Worm (Caenorhabditis elegans) whole organism, midembryonic: ENCODE measurements around the gene clec-179.

ENCODE experiments used
- T22C8.4 ChIP-seq: fragments of 200-800 bp; sonication (Bioruptor generic); IDR thresholded peaks from 2 replicates; pipeline ENCODE4 v1.3.6; 2022; ENCODE audit warnings: missing genetic modification characterization, missing compliant biosample characterization
- cog-1 ChIP-seq: sonication (generic microtip); optimal IDR thresholded peaks from 2 replicates; lab custom pipeline; 2016; ENCODE audit warnings: missing genetic modification characterization, missing compliant biosample characterization
- flt-1 ChIP-seq: fragments of 200-800 bp; sonication (Bioruptor generic); IDR thresholded peaks from 2 replicates; pipeline ENCODE4 v1.3.6; 2022; ENCODE audit warnings: missing genetic modification characterization, missing compliant biosample characterization
- klf-2 ChIP-seq: fragments of 200-800 bp; sonication (Bioruptor generic); conservative IDR thresholded peaks from 2 replicates; pipeline ENCODE4 v1.3.6; 2022; ENCODE audit warnings: missing genetic modification reagents, missing genetic modification characterization, missing compliant biosample characterization
- med-1 ChIP-seq: sonication (generic microtip); optimal IDR thresholded peaks from 2 replicates; lab custom pipeline; 2017; ENCODE audit warnings: missing genetic modification characterization, mild to moderate bottlenecking, missing compliant biosample characterization, antibody characterized with exemption, missing genetic modification reagents; ENCODE audit not compliant: insufficient read depth
- ztf-23 ChIP-seq: fragments of 200-800 bp; sonication (Bioruptor generic); IDR thresholded peaks from 2 replicates; pipeline ENCODE4 v1.3.6; 2022; ENCODE audit warnings: missing genetic modification reagents, missing genetic modification characterization, missing compliant biosample characterization
- ztf-29 ChIP-seq: fragments of 200-800 bp; sonication (Bioruptor generic); IDR thresholded peaks from 2 replicates; pipeline ENCODE4 v1.3.6; 2022; ENCODE audit warnings: missing genetic modification reagents, missing genetic modification characterization, missing compliant biosample characterization

DNA sequence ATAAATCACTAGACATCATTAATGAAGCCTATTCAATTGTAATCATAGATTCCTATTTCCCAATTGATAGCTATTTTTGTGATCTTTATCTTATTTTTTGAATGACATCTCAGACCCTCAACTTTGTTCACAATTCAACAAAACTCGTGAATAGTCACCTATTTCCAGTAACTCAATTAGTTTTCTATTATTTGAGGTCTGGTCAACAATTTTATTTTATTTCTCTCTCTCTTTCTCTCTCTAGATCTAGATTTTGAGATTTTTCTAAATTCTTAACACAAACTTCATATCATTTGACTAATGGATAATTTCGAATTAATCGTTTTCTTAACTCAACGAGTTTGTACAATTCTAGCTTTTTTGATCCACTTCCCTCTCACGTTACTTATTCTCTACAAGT, 11.0 kb downstream of the clec-179 start, which contains the start of gene str-1:
- TF ChIP-seq ztf-23 (GFP tag; lab: Robert Waterston, UW) = no peak
- no peak for TF ChIP-seq cog-1 (tag; lab: Kevin White, UChicago)
- no peak for TF ChIP-seq klf-2 (GFP tag; lab: Robert Waterston, UW)
- no peak for TF ChIP-seq med-1 (GFP tag; lab: Kevin White, UChicago)
- TF ChIP-seq flt-1 (GFP tag; lab: Robert Waterston, UW) = no peak
- TF ChIP-seq T22C8.4 = no peak
- no peak for TF ChIP-seq ztf-29 (GFP tag; lab: Robert Waterston, UW)
